Fruit fly (Drosophila melanogaster) whole organism, embryonic: ENCODE data around the gene CG34126.
A peak's percentile ranks its signal among the peaks of the same experiment; 100 is the strongest.

ENCODE experiments used
- CG10274 ChIP-seq: fragments of 200-800 bp; sonication (Bioruptor generic); optimal IDR thresholded peaks from 3 replicates; lab custom pipeline; 2017; ENCODE audit warnings: missing biosample characterization, mild to moderate bottlenecking, missing genetic modification characterization
- CG10366 ChIP-seq: fragments of 200-800 bp; sonication (Bioruptor generic); IDR thresholded peaks from 2 replicates; pipeline ENCODE4 v1.3.6; 2022; ENCODE audit warnings: missing biosample characterization, missing genetic modification characterization
- CG10543 ChIP-seq: fragments of 200-800 bp; sonication (Bioruptor generic); optimal IDR thresholded peaks from 3 replicates; lab custom pipeline; 2017; ENCODE audit warnings: missing biosample characterization, mild to moderate bottlenecking, missing genetic modification characterization, moderate library complexity
- CG13123 ChIP-seq: fragments of 200-800 bp; sonication (Bioruptor generic); optimal IDR thresholded peaks from 2 replicates; lab custom pipeline; 2016; ENCODE audit warnings: missing biosample characterization, missing genetic modification characterization
- CG13287 ChIP-seq: fragments of 200-800 bp; sonication (Bioruptor generic); IDR thresholded peaks from 2 replicates; pipeline ENCODE4 v1.3.6; 2022; ENCODE audit warnings: missing biosample characterization, missing genetic modification characterization; ENCODE audit not compliant: partially characterized antibody
- CG14710 ChIP-seq: fragments of 200-800 bp; sonication (Bioruptor generic); optimal IDR thresholded peaks from 3 replicates; lab custom pipeline; 2019; ENCODE audit warnings: missing biosample characterization, mild to moderate bottlenecking, missing genetic modification characterization, moderate library complexity
- CG15011 ChIP-seq: fragments of 200-800 bp; sonication (Bioruptor generic); optimal IDR thresholded peaks from 3 replicates; lab custom pipeline; 2018; ENCODE audit warnings: missing biosample characterization, mild to moderate bottlenecking, missing genetic modification characterization
- CG15269 ChIP-seq: fragments of 200-800 bp; sonication (Bioruptor generic); optimal IDR thresholded peaks from 2 replicates; lab custom pipeline; 2018; ENCODE audit warnings: missing biosample characterization, mild to moderate bottlenecking, missing genetic modification characterization, moderate library complexity
- CG1602 ChIP-seq: fragments of 200-800 bp; sonication (Bioruptor generic); optimal IDR thresholded peaks from 3 replicates; lab custom pipeline; 2016; ENCODE audit warnings: missing biosample characterization, missing genetic modification characterization
- CG16815 ChIP-seq: fragments of 200-800 bp; sonication (Bioruptor generic); optimal IDR thresholded peaks from 3 replicates; lab custom pipeline; 2017; ENCODE audit warnings: missing biosample characterization, mild to moderate bottlenecking, missing genetic modification characterization
- CG18599 ChIP-seq: fragments of 200-800 bp; sonication (Bioruptor generic); optimal IDR thresholded peaks from 3 replicates; lab custom pipeline; 2017; ENCODE audit warnings: missing biosample characterization, missing genetic modification characterization, mild to moderate bottlenecking, moderate library complexity, missing genetic modification reagents
- CG3065 ChIP-seq: fragments of 200-800 bp; sonication (Bioruptor generic); optimal IDR thresholded peaks from 2 replicates; lab custom pipeline; 2016; ENCODE audit warnings: missing biosample characterization, missing genetic modification characterization
- CG34376 ChIP-seq: fragments of 200-800 bp; sonication (Bioruptor generic); optimal IDR thresholded peaks from 2 replicates; lab custom pipeline; 2018; ENCODE audit warnings: missing biosample characterization, mild to moderate bottlenecking, missing genetic modification characterization
- CG4854 ChIP-seq: fragments of 200-800 bp; sonication (Bioruptor generic); optimal IDR thresholded peaks from 2 replicates; lab custom pipeline; 2016; ENCODE audit warnings: missing biosample characterization, missing genetic modification characterization, inconsistent platforms
- CG6175 ChIP-seq: fragments of 200-800 bp; sonication (Bioruptor generic); IDR thresholded peaks from 3 replicates; pipeline ENCODE4 v1.3.6; 2022; ENCODE audit warnings: missing biosample characterization, missing genetic modification characterization
- CG6854 ChIP-seq: fragments of 200-800 bp; sonication (Bioruptor generic); optimal IDR thresholded peaks from 3 replicates; lab custom pipeline; 2017; ENCODE audit warnings: missing biosample characterization, mild to moderate bottlenecking, missing genetic modification characterization
- CG8290 ChIP-seq, 3 experiments: fragments of 200-800 bp; sonication (Bioruptor generic); optimal IDR thresholded peaks; 2 replicates each; lab custom pipeline; 2016 to 2019; ENCODE audit warnings: missing biosample characterization in 3 of 3, missing genetic modification characterization in 3 of 3, mild to moderate bottlenecking in 2 of 3, moderate library complexity in 1 of 3
- Deaf1 ChIP-seq: fragments of 200-800 bp; optimal IDR thresholded peaks from 3 replicates; lab custom pipeline; 2019; ENCODE audit warnings: missing biosample characterization, mild to moderate bottlenecking, missing genetic modification characterization, moderate library complexity
- E2f1 ChIP-seq: fragments of 200-800 bp; sonication (Bioruptor generic); IDR thresholded peaks from 2 replicates; pipeline ENCODE4 v1.3.6; 2022; ENCODE audit warnings: missing biosample characterization, missing genetic modification characterization
- H15 ChIP-seq: fragments of 200-800 bp; sonication (Bioruptor generic); IDR thresholded peaks from 3 replicates; pipeline ENCODE4 v1.3.6; 2022; ENCODE audit warnings: missing biosample characterization, missing genetic modification characterization
- Hey ChIP-seq: fragments of 200-800 bp; sonication (Bioruptor generic); optimal IDR thresholded peaks from 3 replicates; lab custom pipeline; 2018; ENCODE audit warnings: missing biosample characterization, mild to moderate bottlenecking, missing genetic modification characterization
- Jarid2 ChIP-seq: fragments of 200-800 bp; sonication (Bioruptor generic); optimal IDR thresholded peaks from 3 replicates; lab custom pipeline; 2017; ENCODE audit warnings: mild to moderate bottlenecking, missing biosample characterization, missing genetic modification reagents, missing genetic modification characterization
- Med ChIP-seq: fragments of 200-800 bp; sonication (Bioruptor generic); peaks from one replicate; lab custom pipeline; 2016; ENCODE audit warnings: missing biosample characterization, missing genetic modification characterization, mild to moderate bottlenecking, inconsistent platforms, moderate library complexity
- NFAT ChIP-seq: fragments of 200-800 bp; sonication (Bioruptor generic); IDR thresholded peaks from 2 replicates; pipeline ENCODE4 v1.3.6; 2022; ENCODE audit warnings: missing biosample characterization, missing genetic modification characterization
- Nf-YB ChIP-seq: fragments of 200-800 bp; sonication (Bioruptor generic); optimal IDR thresholded peaks from 3 replicates; lab custom pipeline; 2019; ENCODE audit warnings: missing biosample characterization, mild to moderate bottlenecking, missing genetic modification characterization, moderate library complexity
- Nf-YC ChIP-seq: fragments of 200-800 bp; optimal IDR thresholded peaks from 3 replicates; lab custom pipeline; 2019; ENCODE audit warnings: missing biosample characterization, mild to moderate bottlenecking, missing genetic modification characterization, moderate library complexity
- Optix ChIP-seq: fragments of 200-800 bp; sonication (Bioruptor generic); IDR thresholded peaks from 3 replicates; pipeline ENCODE4 v1.3.6; 2022; ENCODE audit warnings: missing biosample characterization, missing genetic modification characterization
- az2 ChIP-seq: fragments of 200-800 bp; sonication (Bioruptor generic); optimal IDR thresholded peaks from 3 replicates; lab custom pipeline; 2016; ENCODE audit warnings: missing biosample characterization, missing genetic modification characterization
- bcd ChIP-seq: fragments of 200-800 bp; sonication (Bioruptor generic); optimal IDR thresholded peaks from 2 replicates; lab custom pipeline; 2017; ENCODE audit warnings: missing biosample characterization, mild to moderate bottlenecking, missing genetic modification characterization
- cg ChIP-seq: fragments of 200-800 bp; sonication (Bioruptor generic); optimal IDR thresholded peaks from 3 replicates; lab custom pipeline; 2019; ENCODE audit warnings: missing biosample characterization, mild to moderate bottlenecking, missing genetic modification characterization, moderate library complexity
- chinmo ChIP-seq: fragments of 200-800 bp; sonication (Bioruptor generic); IDR thresholded peaks from 4 replicates; pipeline ENCODE4 v1.3.6; 2022; ENCODE audit warnings: missing biosample characterization, missing genetic modification characterization; ENCODE audit not compliant: partially characterized antibody
- crol ChIP-seq: fragments of 200-800 bp; sonication (Bioruptor generic); IDR thresholded peaks from 2 replicates; pipeline ENCODE4 v1.3.6; 2022; ENCODE audit warnings: missing biosample characterization, missing genetic modification characterization
- cwo ChIP-seq: fragments of 200-800 bp; sonication (Bioruptor generic); optimal IDR thresholded peaks from 3 replicates; lab custom pipeline; 2017; ENCODE audit warnings: missing biosample characterization, missing genetic modification characterization, mild to moderate bottlenecking, moderate library complexity, missing genetic modification reagents
- ewg ChIP-seq: fragments of 200-800 bp; sonication (Bioruptor generic); optimal IDR thresholded peaks from 3 replicates; lab custom pipeline; 2017; ENCODE audit warnings: mild to moderate bottlenecking, missing biosample characterization, missing genetic modification reagents, missing genetic modification characterization
- fu2 ChIP-seq: fragments of 200-800 bp; sonication (Bioruptor generic); optimal IDR thresholded peaks from 2 replicates; lab custom pipeline; 2016; ENCODE audit warnings: missing biosample characterization, missing genetic modification characterization
- gcm ChIP-seq: fragments of 200-800 bp; sonication (Bioruptor generic); optimal IDR thresholded peaks from 2 replicates; lab custom pipeline; 2019; ENCODE audit warnings: missing biosample characterization, mild to moderate bottlenecking, missing genetic modification characterization, moderate library complexity
- h ChIP-seq: fragments of >200 bp; optimal IDR thresholded peaks from 2 replicates; lab custom pipeline; 2017
- lov ChIP-seq, 2 experiments: fragments of 200-800 bp in 1 of 2; fragments of >200 bp in 1 of 2; sonication (Bioruptor generic) in 1 of 2; IDR thresholded peaks in 1 of 2; optimal IDR thresholded peaks in 1 of 2; 2 replicates in 1 of 2; 3 replicates in 1 of 2; pipeline versions ENCODE4 v1.3.6 to Lab custom; 2017 to 2022; ENCODE audit warnings: missing biosample characterization in 1 of 2, missing genetic modification characterization in 1 of 2
- oc ChIP-seq: fragments of 200-800 bp; sonication (Bioruptor generic); optimal IDR thresholded peaks from 2 replicates; lab custom pipeline; 2018; ENCODE audit warnings: missing biosample characterization, mild to moderate bottlenecking, missing genetic modification characterization, moderate library complexity
- peb ChIP-seq: fragments of 200-800 bp; sonication (Bioruptor generic); IDR thresholded peaks from 2 replicates; pipeline ENCODE4 v1.3.6; 2022; ENCODE audit warnings: missing biosample characterization, missing genetic modification characterization
- pfk ChIP-seq: fragments of 200-800 bp; sonication (Bioruptor generic); optimal IDR thresholded peaks from 2 replicates; lab custom pipeline; 2018; ENCODE audit warnings: missing biosample characterization, mild to moderate bottlenecking, missing genetic modification characterization, moderate library complexity
- pum ChIP-seq: fragments of 200-800 bp; sonication (Bioruptor generic); optimal IDR thresholded peaks from 2 replicates; lab custom pipeline; 2016; ENCODE audit warnings: missing biosample characterization, missing genetic modification characterization
- pzg ChIP-seq: fragments of 200-800 bp; sonication (Bioruptor generic); optimal IDR thresholded peaks from 3 replicates; lab custom pipeline; 2018; ENCODE audit warnings: missing biosample characterization, mild to moderate bottlenecking, missing genetic modification characterization, moderate library complexity
- shn ChIP-seq: fragments of 200-800 bp; sonication (Bioruptor generic); optimal IDR thresholded peaks from 3 replicates; lab custom pipeline; 2016; ENCODE audit warnings: missing biosample characterization, missing genetic modification characterization
- sug ChIP-seq: fragments of 200-800 bp; optimal IDR thresholded peaks from 2 replicates; lab custom pipeline; 2019; ENCODE audit warnings: missing biosample characterization, mild to moderate bottlenecking, missing genetic modification characterization, moderate library complexity
- tap ChIP-seq: fragments of 200-800 bp; optimal IDR thresholded peaks from 3 replicates; lab custom pipeline; 2019; ENCODE audit warnings: missing biosample characterization, mild to moderate bottlenecking, missing genetic modification characterization, moderate library complexity

CG34126 gene

dm6 chr2L:5028091-5028490 lies 46.7 kb downstream of the CG34126 start, which contains the start of gene vkg:
vkg (minus strand) TSS chr2L:5028191.
- TF ChIP-seq pum (GFP tag; lab: Kevin White, UChicago) (no peak), CG6854 (no peak), gcm (GFP tag; lab: Kevin White, UChicago) (no peak), h (no peak)

dm6 chr2L:5029049-5029808 lies 47.8 kb downstream of the CG34126 start, which contains the start of gene Col4a1:
Col4a1 (plus strand) TSS chr2L:5029609.
- TF ChIP-seq peb (no peak), Hey (tag; lab: Kevin White, UChicago) (no peak), sug (tag; lab: Kevin White, UChicago) (peak; percentile 90), fu2 (no peak), crol (GFP tag; lab: Robert Waterston, UW) (peak; percentile 63), pfk (GFP tag; lab: Kevin White, UChicago) (no peak), CG10366 (GFP tag; lab: Robert Waterston, UW) (no peak), Deaf1 (tag; lab: Kevin White, UChicago) (peak; percentile 97), ewg (GFP tag; lab: Kevin White, UChicago) (no peak), CG13287 (GFP tag; lab: Robert Waterston, UW) (no peak), chinmo (GFP tag; lab: Robert Waterston, UW) (0 out of 4 replicates have a peak, but pooled peaks have one; percentile 37), oc (no peak), az2 (no peak), Nf-YB (peak; percentile 55), CG10543 (GFP tag; lab: Kevin White, UChicago) (peak; percentile 80), NFAT (GFP tag; lab: Robert Waterston, UW) (0 out of 2 replicates have a peak, but pooled peaks have one; percentile 8), CG14710 (tag; lab: Kevin White, UChicago) (no peak), Med (peak; percentile 61), pzg (GFP tag; lab: Kevin White, UChicago) (no peak), CG16815 (GFP tag; lab: Kevin White, UChicago) (no peak), tap (no peak), CG10274 (GFP tag; lab: Kevin White, UChicago) (no peak), cg (GFP tag; lab: Kevin White, UChicago) (peak; percentile 14), CG1602 (GFP tag; lab: Kevin White, UChicago) (no peak), CG6175 (GFP tag; lab: Robert Waterston, UW) (peak; percentile 48; the same call in 1 of the 3 replicates), CG4854 (GFP tag; lab: Kevin White, UChicago) (no peak), CG18599 (GFP tag; lab: Kevin White, UChicago) (peak; percentile 11), cwo (GFP tag; lab: Kevin White, UChicago) (peak; percentile 30), shn (no peak), bcd (GFP tag; lab: Kevin White, UChicago) (no peak), CG13123 (GFP tag; lab: Kevin White, UChicago) (no peak), CG8290 (GFP tag; optimal IDR thresholded peaks at IDR 0.05; lab: Kevin White, UChicago) (no peak), CG8290 (tag; optimal IDR thresholded peaks at IDR 0.05; lab: Kevin White, UChicago) (no peak), E2f1 (GFP tag; lab: Robert Waterston, UW) (no peak), CG15269 (tag; lab: Kevin White, UChicago) (no peak), CG3065 (GFP tag; lab: Kevin White, UChicago) (no peak), H15 (GFP tag; lab: Robert Waterston, UW) (no peak), Nf-YC (tag; lab: Kevin White, UChicago) (peak; percentile 51), CG15011 (no peak), lov (optimal IDR thresholded peaks at IDR 0.05; lab: Kevin White, UChicago) (no peak), lov (GFP tag; IDR thresholded peaks at IDR 0.05; lab: Robert Waterston, UW) (no peak), Jarid2 (GFP tag; lab: Kevin White, UChicago) (peak; percentile 51), CG34376 (peak; percentile 97), Optix (GFP tag; lab: Robert Waterston, UW) (0 out of 3 replicates have a peak, but pooled peaks have one; percentile 22), h (no peak)
